Worm (Caenorhabditis elegans): ENCODE data around the gene glp-1.

DNA sequence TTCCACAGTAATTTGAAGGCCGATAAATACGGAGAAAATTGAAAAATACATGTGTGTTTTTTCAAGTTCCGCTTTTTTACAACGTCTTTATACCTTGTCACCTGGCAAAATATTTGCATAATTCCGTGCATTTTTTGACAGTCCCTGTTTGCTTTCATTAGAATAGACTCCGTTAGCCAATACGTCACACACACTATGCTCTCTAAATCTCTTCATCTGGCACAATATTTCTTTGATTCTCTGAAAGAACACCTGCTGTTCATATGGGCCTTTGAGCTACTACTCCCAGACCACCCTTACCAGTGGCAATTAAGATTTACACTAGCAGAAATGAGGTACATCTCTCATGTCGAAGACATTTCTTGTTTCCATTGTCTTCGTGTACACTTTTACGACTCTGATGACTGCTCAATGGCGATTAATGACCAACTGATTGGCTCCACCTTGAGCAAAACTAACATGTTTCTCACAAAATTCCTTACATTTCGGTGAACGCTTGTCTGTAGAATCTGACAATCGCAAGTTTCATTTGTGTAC, 26.3 kb downstream of the glp-1 start, which contains the start of gene grl-11:
- TF ChIP-seq flt-1 (GFP tag; IDR thresholded peaks at IDR 0.05) (no peak), F13C5.2 (tag; optimal IDR thresholded peaks at IDR 0.05) (no peak), ceh-36 (tag; optimal IDR thresholded peaks at IDR 0.05) (no peak), scrt-1 (GFP tag; IDR thresholded peaks at IDR 0.05) (no peak), ama-1 (optimal IDR thresholded peaks at IDR 0.05) (no peak), sea-1 (GFP tag; conservative IDR thresholded peaks at IDR 0.05) (no peak), tbx-37 (GFP tag; conservative IDR thresholded peaks at IDR 0.05) (no peak)
